Worm (Caenorhabditis elegans): ENCODE results near the gene C14B9.3.

Gene C14B9.3

DNA sequence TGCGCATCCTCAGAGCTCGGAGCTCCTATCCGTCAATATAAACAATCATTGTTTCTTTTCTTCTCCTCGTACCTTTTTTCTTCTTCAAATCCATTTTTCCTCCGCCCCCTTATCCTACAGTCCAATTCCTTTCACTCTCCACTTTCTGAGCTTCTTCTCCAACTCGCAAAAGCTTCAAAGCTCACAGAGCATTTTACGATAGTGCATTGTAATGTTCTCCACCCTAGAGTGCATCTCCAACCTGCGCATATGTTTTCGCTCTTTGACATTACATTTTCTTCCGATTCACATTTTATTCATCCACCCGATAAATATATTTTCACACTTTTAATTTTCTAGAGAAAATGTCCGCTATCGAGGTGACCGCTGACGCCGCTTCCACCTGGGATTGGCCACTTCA, 29.2 kb downstream of the C14B9.3 start, which contains the start of gene hsp-12.2:
Gene hsp-12.2 (plus strand): TSS at position 301 of the 400 bp plus-strand sequence.
- TF ChIP-seq pag-3 (tag; optimal IDR thresholded peaks at IDR 0.05; ENCODE audit: borderline replicate concordance) (no peak), unc-42 (tag; optimal IDR thresholded peaks at IDR 0.05) (no peak), pat-9 (tag; optimal IDR thresholded peaks at IDR 0.05) (no peak), ceh-45 (GFP tag; IDR thresholded peaks at IDR 0.05) (no peak), elt-4 (tag; optimal IDR thresholded peaks at IDR 0.05) (no peak), ceh-31 (tag; optimal IDR thresholded peaks at IDR 0.05) (no peak), pha-2 (tag; optimal IDR thresholded peaks at IDR 0.05) (no peak), K09A11.1 (tag; optimal IDR thresholded peaks at IDR 0.05; ENCODE audit: insufficient read depth) (no peak), tbx-7 (tag; optimal IDR thresholded peaks at IDR 0.05) (no peak), lin-11 (tag; optimal IDR thresholded peaks at IDR 0.05) (no peak)

DNA sequence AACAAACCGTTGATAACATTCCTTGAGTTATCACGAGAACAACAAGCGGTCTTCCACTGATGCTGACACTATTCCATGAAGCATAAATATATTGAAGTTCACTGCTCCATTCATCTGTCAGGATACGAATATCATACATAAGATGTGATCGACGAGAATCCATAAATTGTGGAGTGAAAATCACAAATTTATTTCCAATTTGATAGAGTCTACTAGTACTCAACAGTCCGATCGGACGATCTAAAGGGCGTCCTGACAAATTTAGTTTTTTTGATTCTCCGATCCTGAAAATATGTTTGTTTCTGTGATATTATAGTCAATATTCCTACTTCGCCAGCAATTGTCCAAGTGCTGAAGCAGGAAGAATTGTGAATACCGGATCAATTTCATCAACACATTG, 33.6 kb downstream of the C14B9.3 start:
- TF ChIP-seq gmeb-2 (tag; optimal IDR thresholded peaks at IDR 0.05) (no peak), dve-1 (tag; optimal IDR thresholded peaks at IDR 0.05) (no peak), ref-2 (tag; optimal IDR thresholded peaks at IDR 0.05) (no peak), ceh-22 (tag; optimal IDR thresholded peaks at IDR 0.05) (no peak), ceh-14 (tag; optimal IDR thresholded peaks at IDR 0.05) (no peak), ceh-19 (GFP tag; optimal IDR thresholded peaks at IDR 0.05) (no peak), ceh-45 (GFP tag; IDR thresholded peaks at IDR 0.05) (no peak), che-1 (tag; optimal IDR thresholded peaks at IDR 0.05) (no peak), ceh-31 (tag; optimal IDR thresholded peaks at IDR 0.05) (no peak), ets-4 (tag; optimal IDR thresholded peaks at IDR 0.05) (no peak), ama-1 (optimal IDR thresholded peaks at IDR 0.05) (no peak), unc-86 (tag; optimal IDR thresholded peaks at IDR 0.05) (no peak), hlh-15 (tag; optimal IDR thresholded peaks at IDR 0.05) (no peak), mec-3 (tag; optimal IDR thresholded peaks at IDR 0.05; ENCODE audit: borderline replicate concordance) (no peak), rnt-1 (tag; optimal IDR thresholded peaks at IDR 0.05) (no peak), F13H6.1 (tag; optimal IDR thresholded peaks at IDR 0.05) (no peak), ceh-48 (tag; optimal IDR thresholded peaks at IDR 0.05) (no peak), sox-2 (GFP tag; IDR thresholded peaks at IDR 0.05) (no peak), elt-2 (tag; optimal IDR thresholded peaks at IDR 0.05) (no peak), fkh-10 (GFP tag; optimal IDR thresholded peaks at IDR 0.05) (no peak)

DNA sequence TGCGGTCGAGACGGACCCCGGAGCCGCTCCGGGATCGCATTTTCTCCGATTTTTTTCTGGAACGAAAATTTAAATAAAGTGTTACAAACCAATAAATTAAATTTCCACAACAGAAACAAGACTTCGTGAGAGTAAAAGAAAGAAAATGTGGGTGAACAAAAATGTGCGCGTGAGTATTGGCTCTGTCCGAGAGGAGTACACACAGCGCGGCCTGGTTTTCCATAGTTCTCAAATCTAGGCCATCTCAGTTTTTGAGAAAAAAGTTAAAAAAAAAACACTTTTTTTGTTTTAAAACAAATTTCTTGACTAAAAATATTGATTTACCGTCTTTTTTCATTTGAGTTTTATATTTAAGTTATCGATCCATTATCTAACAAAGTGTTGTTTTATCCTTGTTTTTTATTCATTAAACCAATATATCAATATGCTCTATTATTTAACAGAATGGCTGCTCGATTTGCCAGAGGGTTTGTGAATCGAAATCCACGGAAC, 36.0 kb downstream of the C14B9.3 start, which contains the start of the genes C14B9.8 and mrpl-18:
Gene C14B9.8 (minus strand): TSS at position 56 of the 492 bp plus-strand sequence.
Gene mrpl-18 (plus strand): TSS at position 442 of the 492 bp plus-strand sequence.
- TF ChIP-seq fax-1 (tag; optimal IDR thresholded peaks at IDR 0.05) (peak; percentile 74), nhr-11 (tag; optimal IDR thresholded peaks at IDR 0.05) (no peak), ceh-30 (tag; optimal IDR thresholded peaks at IDR 0.05) (no peak), ceh-31 (tag; optimal IDR thresholded peaks at IDR 0.05) (peak; percentile 95), unc-42 (tag; optimal IDR thresholded peaks at IDR 0.05) (peak; percentile 55), hlh-30 (tag; optimal IDR thresholded peaks at IDR 0.05; ENCODE audit: insufficient read depth) (no peak), unc-86 (tag; optimal IDR thresholded peaks at IDR 0.05) (peak; percentile 29), unc-3 (GFP tag; conservative IDR thresholded peaks at IDR 0.05) (no peak), unc-3 (tag; optimal IDR thresholded peaks at IDR 0.05) (no peak), lim-6 (tag; optimal IDR thresholded peaks at IDR 0.05) (peak; percentile 63), hlh-15 (tag; optimal IDR thresholded peaks at IDR 0.05) (peak; percentile 2), ceh-14 (tag; optimal IDR thresholded peaks at IDR 0.05) (peak; percentile 2), T23F11.4 (GFP tag; optimal IDR thresholded peaks at IDR 0.05) (no peak), tbx-7 (tag; optimal IDR thresholded peaks at IDR 0.05) (peak; percentile 98), ceh-48 (tag; optimal IDR thresholded peaks at IDR 0.05) (no peak), C38D4.7 (GFP tag; optimal IDR thresholded peaks at IDR 0.05) (no peak), ama-1 (optimal IDR thresholded peaks at IDR 0.05) (no peak), elt-2 (tag; optimal IDR thresholded peaks at IDR 0.05) (peak; percentile 85), pat-9 (tag; optimal IDR thresholded peaks at IDR 0.05) (no peak), odd-2 (tag; optimal IDR thresholded peaks at IDR 0.05) (no peak), mec-3 (tag; optimal IDR thresholded peaks at IDR 0.05; ENCODE audit: borderline replicate concordance) (peak; percentile 17), pha-4 (tag; optimal IDR thresholded peaks at IDR 0.05) (no peak), fkh-10 (GFP tag; optimal IDR thresholded peaks at IDR 0.05) (no peak), ref-2 (tag; optimal IDR thresholded peaks at IDR 0.05) (peak; percentile 83), Y22D7AL.16 (tag; optimal IDR thresholded peaks at IDR 0.05) (no peak), sdc-2 (tag; optimal IDR thresholded peaks at IDR 0.05) (peak; percentile 52), ceh-6 (GFP tag; optimal IDR thresholded peaks at IDR 0.05) (no peak), C08G9.2 (tag; optimal IDR thresholded peaks at IDR 0.05) (peak; percentile 96), ceh-45 (GFP tag; IDR thresholded peaks at IDR 0.05) (no peak), ahr-1 (tag; optimal IDR thresholded peaks at IDR 0.05) (peak; percentile 56), pros-1 (tag; optimal IDR thresholded peaks at IDR 0.05) (no peak), pax-1 (tag; optimal IDR thresholded peaks at IDR 0.05) (no peak), lin-11 (tag; optimal IDR thresholded peaks at IDR 0.05) (no peak), pha-2 (tag; optimal IDR thresholded peaks at IDR 0.05) (no peak), fkh-6 (tag; optimal IDR thresholded peaks at IDR 0.05) (peak; percentile 64), ceh-22 (tag; optimal IDR thresholded peaks at IDR 0.05) (no peak), ets-4 (tag; optimal IDR thresholded peaks at IDR 0.05) (peak; percentile 84)

All from whole organism, late embryonic.